Fruit fly (Drosophila melanogaster): ENCODE results near the gene stx.

DNA sequence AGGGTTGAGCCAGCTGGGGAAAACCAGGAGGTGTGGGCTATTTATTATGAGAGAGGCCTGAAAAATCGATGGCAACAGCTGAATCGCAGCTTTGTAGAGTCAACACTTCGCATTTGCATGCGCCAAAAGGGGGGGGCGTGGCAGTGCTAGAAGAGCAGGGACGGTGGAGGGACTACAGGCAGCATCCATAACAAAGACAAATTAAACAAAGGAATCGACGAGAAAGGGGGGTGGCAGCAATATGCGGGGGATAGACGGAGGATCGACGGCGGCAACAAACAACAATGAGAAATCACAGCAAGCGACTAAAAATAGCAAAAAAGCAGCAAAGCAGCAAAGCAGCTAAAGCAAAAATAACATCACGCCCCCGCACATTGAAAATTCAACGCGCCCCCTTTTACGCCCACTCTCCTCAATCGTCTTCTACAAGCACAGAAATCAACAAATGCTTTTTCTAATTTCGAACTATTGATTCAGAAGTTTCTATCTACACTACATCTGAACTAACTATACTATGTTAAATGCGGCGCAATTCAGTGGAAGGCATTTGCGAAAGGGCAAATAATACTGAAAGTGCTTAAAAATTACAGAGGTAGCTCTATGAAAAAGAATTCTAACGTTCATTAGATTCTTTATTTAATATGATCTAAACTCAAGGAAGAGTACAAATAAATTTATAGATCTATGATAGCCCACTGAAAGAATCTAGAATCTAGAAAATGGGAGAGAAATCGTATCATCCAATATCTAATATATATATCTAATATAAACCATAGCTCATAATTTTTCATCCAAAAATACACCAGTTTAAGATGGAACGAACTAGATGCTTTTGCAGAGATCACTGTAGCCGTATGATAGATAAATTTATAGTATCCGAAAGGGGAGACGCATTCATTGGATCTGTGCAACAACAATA is 9.7 kb downstream of the stx start:
- TF ChIP-seq ttk (optimal IDR thresholded peaks at IDR 0.05): no peak
- TF ChIP-seq psq (optimal IDR thresholded peaks at IDR 0.05): no peak
- TF ChIP-seq insv (optimal IDR thresholded peaks at IDR 0.05): no peak
